Worm (Caenorhabditis elegans): ENCODE measurements around the gene nlp-24.
A peak's percentile ranks its signal among the peaks of the same experiment; 100 is the strongest.

Gene nlp-24

DNA sequence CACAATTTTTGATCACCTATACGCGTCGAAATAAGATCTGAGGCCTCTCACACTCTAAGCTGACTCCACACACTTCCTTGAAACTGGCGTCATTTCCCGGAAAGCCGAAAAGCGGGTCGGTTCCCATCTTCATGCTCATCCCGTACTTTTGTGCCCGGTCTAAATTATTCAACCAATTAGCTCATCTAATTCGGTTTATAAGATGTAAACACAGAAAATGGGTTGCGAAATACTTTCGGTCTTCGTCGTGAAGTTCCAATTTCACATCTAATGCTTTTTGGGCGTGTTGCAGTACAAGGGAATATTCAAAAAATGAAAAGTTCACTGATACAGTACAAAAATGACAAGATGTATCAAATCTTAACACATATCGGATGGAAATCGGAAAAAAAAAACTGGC lies 15.0 kb downstream of the nlp-24 start:
- TF ChIP-seq nhr-76 (tag; optimal IDR thresholded peaks at IDR 0.05) (no peak), zfp-2 (tag; optimal IDR thresholded peaks at IDR 0.05) (no peak), Y105C5A.15 (GFP tag; IDR thresholded peaks at IDR 0.05) (no peak), unc-62 (GFP tag; optimal IDR thresholded peaks at IDR 0.05 in 1 of 2) (peak in 1 of 2 experiments; percentile 64), unc-62 (tag; optimal IDR thresholded peaks at IDR 0.05) (no peak), lin-39 (tag; optimal IDR thresholded peaks at IDR 0.05) (no peak), fkh-10 (GFP tag; optimal IDR thresholded peaks at IDR 0.05) (no peak), dmd-9 (GFP tag; IDR thresholded peaks at IDR 0.05) (no peak)

DNA sequence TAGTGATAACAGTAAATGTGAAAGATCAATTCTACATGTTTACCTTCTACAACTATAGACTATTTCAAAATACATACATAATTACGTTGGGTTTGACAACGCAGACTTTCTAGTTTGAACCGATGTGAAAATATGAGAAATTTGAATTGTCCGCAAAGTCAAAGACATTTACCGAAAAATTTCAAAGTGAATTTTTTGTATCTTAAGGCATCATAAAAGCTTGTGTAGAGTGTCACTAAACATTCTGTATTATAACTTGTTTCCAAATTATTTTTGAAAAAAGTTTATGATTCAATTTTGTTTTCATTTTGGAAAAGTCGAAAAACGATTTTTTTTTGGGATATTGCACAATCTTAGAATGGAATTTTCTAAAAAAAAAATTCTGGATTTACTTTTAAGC lies 19.4 kb downstream of the nlp-24 start:
- TF ChIP-seq aha-1 (tag) (peak; percentile 97), dmd-8 (GFP tag; IDR thresholded peaks at IDR 0.05) (no peak)

DNA sequence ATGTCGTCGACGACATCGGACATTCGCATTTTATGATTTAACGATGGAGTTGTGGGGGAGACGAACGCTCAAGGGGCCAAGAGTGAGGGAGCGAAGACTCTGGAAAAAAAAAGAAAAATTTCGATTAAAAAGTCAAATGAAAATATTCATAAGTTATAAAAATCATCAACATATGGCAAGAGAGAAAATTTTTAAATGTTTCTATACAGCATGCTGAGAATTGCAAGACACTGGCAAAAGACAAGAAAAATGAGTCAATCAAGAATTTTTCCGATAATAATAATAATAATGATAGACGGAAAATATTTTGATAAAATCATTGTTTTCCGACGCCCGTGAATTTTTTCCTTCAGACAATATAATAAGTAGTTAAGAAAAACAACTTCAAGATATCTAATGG lies 21.0 kb downstream of the nlp-24 start, which contains the start of gene sipa-1:
Gene sipa-1, minus strand, starts transcription at position 101 of the 400 bp plus-strand sequence.
- TF ChIP-seq ceh-20 (GFP tag; IDR thresholded peaks at IDR 0.05) (no peak), saeg-2 (GFP tag; IDR thresholded peaks at IDR 0.05) (no peak), ztf-7 (tag; optimal IDR thresholded peaks at IDR 0.05) (no peak), mes-2 (tag; optimal IDR thresholded peaks at IDR 0.05; ENCODE audit: poor library complexity, severe bottlenecking) (no peak), dmd-9 (GFP tag; IDR thresholded peaks at IDR 0.05) (no peak), lim-7 (GFP tag; IDR thresholded peaks at IDR 0.05) (no peak), nhr-48 (tag; optimal IDR thresholded peaks at IDR 0.05) (no peak), pqm-1 (tag; optimal IDR thresholded peaks at IDR 0.05) (no peak), ceh-82 (tag; optimal IDR thresholded peaks at IDR 0.05) (no peak), ama-1 (optimal IDR thresholded peaks at IDR 0.05) (no peak), arid-1 (GFP tag; conservative IDR thresholded peaks at IDR 0.05) (no peak), pha-4 (GFP tag; IDR thresholded peaks at IDR 0.05) (no peak), pha-4 (tag; optimal IDR thresholded peaks at IDR 0.05) (no peak), nhr-102 (tag; optimal IDR thresholded peaks at IDR 0.05) (no peak), unc-62 (GFP tag; optimal IDR thresholded peaks at IDR 0.05 in 1 of 2) (no peak), unc-62 (tag; optimal IDR thresholded peaks at IDR 0.05) (no peak), lir-3 (tag; optimal IDR thresholded peaks at IDR 0.05) (no peak), dmd-6 (GFP tag; IDR thresholded peaks at IDR 0.05) (no peak), gei-8 (GFP tag; optimal IDR thresholded peaks at IDR 0.05) (no peak), nhr-42 (GFP tag; IDR thresholded peaks at IDR 0.05) (no peak)

DNA sequence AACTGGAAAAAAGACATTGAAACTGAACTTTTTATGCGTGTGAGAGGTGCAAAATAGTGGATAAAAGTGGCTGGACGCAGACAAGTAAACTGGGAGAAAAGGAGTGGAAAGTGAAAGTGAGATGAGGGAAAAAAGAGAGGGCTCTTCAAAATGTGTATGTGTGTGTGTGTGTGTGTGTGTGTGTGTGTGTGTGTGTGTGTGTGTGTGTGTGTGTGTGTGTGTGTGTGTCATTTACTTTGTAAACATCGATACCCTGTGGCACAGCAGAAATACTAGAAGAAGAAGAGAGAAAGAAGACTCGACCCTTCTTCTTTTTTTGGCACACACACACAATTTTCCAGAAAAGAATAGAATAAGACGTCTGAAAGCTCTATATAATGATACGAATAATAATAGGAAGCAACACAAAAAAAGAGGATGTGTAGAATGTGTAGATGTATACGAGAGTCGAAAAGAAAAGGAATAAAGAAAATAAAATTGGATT lies 22.5 kb downstream of the nlp-24 start:
- TF ChIP-seq nhr-102 (tag; optimal IDR thresholded peaks at IDR 0.05) (no peak), unc-62 (GFP tag; optimal IDR thresholded peaks at IDR 0.05 in 1 of 2) (peak in 1 of 2 experiments; percentile 75), unc-62 (tag; optimal IDR thresholded peaks at IDR 0.05) (no peak), daf-16 (GFP tag; optimal IDR thresholded peaks at IDR 0.05) (peak in 1 of 2 experiments; percentile 46), daf-16 (tag; optimal IDR thresholded peaks at IDR 0.05) (no peak), nhr-28 (tag; optimal IDR thresholded peaks at IDR 0.05) (peak; percentile 35), hmg-1.1 (GFP tag; IDR thresholded peaks at IDR 0.05) (peak; percentile 63), nhr-11 (tag; optimal IDR thresholded peaks at IDR 0.05) (peak; percentile 65), dmd-6 (GFP tag; IDR thresholded peaks at IDR 0.05) (peak; percentile 33; the same call in 1 of the 2 replicates), pha-4 (GFP tag; IDR thresholded peaks at IDR 0.05) (no peak), pha-4 (tag; optimal IDR thresholded peaks at IDR 0.05) (peak; percentile 73), mep-1 (tag; optimal IDR thresholded peaks at IDR 0.05) (peak; percentile 50), lin-29 (GFP tag; IDR thresholded peaks at IDR 0.05) (no peak), lin-38 (GFP tag; IDR thresholded peaks at IDR 0.05) (no peak; the same call in 1 of the 2 replicates), mes-2 (tag; optimal IDR thresholded peaks at IDR 0.05; ENCODE audit: poor library complexity, severe bottlenecking) (peak; percentile 48), saeg-2 (GFP tag; IDR thresholded peaks at IDR 0.05) (0 out of 2 replicates have a peak, but pooled peaks have one; percentile 17), hlh-11 (tag; optimal IDR thresholded peaks at IDR 0.05) (peak; percentile 55), aha-1 (tag) (peak; percentile 95), egl-43 (GFP tag; IDR thresholded peaks at IDR 0.05) (peak; percentile 69; the same call in 1 of the 2 replicates), nhr-6 (tag; optimal IDR thresholded peaks at IDR 0.05) (peak; percentile 27), fkh-10 (GFP tag; optimal IDR thresholded peaks at IDR 0.05) (no peak), hif-1 (tag; optimal IDR thresholded peaks at IDR 0.05) (peak in 1 of 2 experiments; percentile 60), ceh-20 (GFP tag; IDR thresholded peaks at IDR 0.05) (peak; percentile 76), ctbp-1 (GFP tag; IDR thresholded peaks at IDR 0.05) (peak; percentile 63; the same call in 1 of the 2 replicates), F44E2.7 (GFP tag; IDR thresholded peaks at IDR 0.05) (no peak), rbr-2 (tag; optimal IDR thresholded peaks at IDR 0.05) (peak; percentile 50), dve-1 (tag; optimal IDR thresholded peaks at IDR 0.05; ENCODE audit: insufficient read depth) (peak; percentile 62), nhr-25 (tag; optimal IDR thresholded peaks at IDR 0.05; ENCODE audit: borderline replicate concordance, insufficient read depth) (no peak), lsy-2 (tag; optimal IDR thresholded peaks at IDR 0.05) (peak; percentile 39 to 58)
